Fruit fly (Drosophila melanogaster) whole organism, embryonic: ENCODE measurements around the gene ZnT86D.

Source experiments
- Bteb2 ChIP-seq: fragments of 200-800 bp; sonication (Bioruptor generic); optimal IDR thresholded peaks from 2 replicates; lab custom pipeline; 2016; ENCODE audit warnings: missing biosample characterization, missing genetic modification characterization
- CG10147 ChIP-seq: fragments of 200-800 bp; sonication (Bioruptor generic); optimal IDR thresholded peaks from 2 replicates; lab custom pipeline; 2019; ENCODE audit warnings: missing biosample characterization, mild to moderate bottlenecking, missing genetic modification characterization, moderate library complexity
- CG10209 ChIP-seq: fragments of 200-800 bp; sonication (Bioruptor generic); optimal IDR thresholded peaks from 3 replicates; lab custom pipeline; 2017; ENCODE audit warnings: missing biosample characterization, mild to moderate bottlenecking, missing genetic modification characterization, missing genetic modification reagents
- CG11398 ChIP-seq: fragments of 200-800 bp; sonication (Bioruptor generic); optimal IDR thresholded peaks from 2 replicates; lab custom pipeline; 2016; ENCODE audit warnings: missing biosample characterization, missing genetic modification characterization
- CG11723 ChIP-seq: fragments of 200-800 bp; sonication (Bioruptor generic); optimal IDR thresholded peaks from 2 replicates; lab custom pipeline; 2017; ENCODE audit warnings: missing biosample characterization, mild to moderate bottlenecking, missing genetic modification characterization
- CG12659 ChIP-seq: fragments of 200-800 bp; sonication (Bioruptor generic); optimal IDR thresholded peaks from 3 replicates; lab custom pipeline; 2017; ENCODE audit warnings: mild to moderate bottlenecking, missing biosample characterization, missing genetic modification reagents, missing genetic modification characterization
- CG14441 ChIP-seq: fragments of 200-800 bp; sonication (Bioruptor generic); IDR thresholded peaks from 2 replicates; pipeline ENCODE4 v1.3.6; 2022; ENCODE audit warnings: missing biosample characterization, missing genetic modification characterization
- CG15601 ChIP-seq: fragments of 200-800 bp; sonication (Bioruptor generic); optimal IDR thresholded peaks from 3 replicates; lab custom pipeline; 2019; ENCODE audit warnings: missing biosample characterization, mild to moderate bottlenecking, missing genetic modification characterization, moderate library complexity
- CG2116 ChIP-seq: fragments of 200-800 bp; sonication (Bioruptor generic); optimal IDR thresholded peaks from 3 replicates; lab custom pipeline; 2018; ENCODE audit warnings: missing biosample characterization, mild to moderate bottlenecking, missing genetic modification characterization
- CG2889 ChIP-seq: fragments of 200-800 bp; sonication (Bioruptor generic); IDR thresholded peaks from 3 replicates; pipeline ENCODE4 v1.3.6; 2022; ENCODE audit warnings: missing biosample characterization, missing genetic modification characterization
- CG32767 ChIP-seq: fragments of 200-800 bp; sonication (Bioruptor generic); IDR thresholded peaks from 2 replicates; pipeline ENCODE4 v1.3.6; 2022; ENCODE audit warnings: missing biosample characterization, missing genetic modification characterization
- CG4360 ChIP-seq: fragments of 200-800 bp; sonication (Bioruptor generic); IDR thresholded peaks from 2 replicates; pipeline ENCODE4 v1.3.6; 2022; ENCODE audit warnings: missing biosample characterization, missing genetic modification characterization
- CG5953 ChIP-seq: fragments of 200-800 bp; sonication (Bioruptor generic); IDR thresholded peaks from 2 replicates; pipeline ENCODE4 v1.3.6; 2022; ENCODE audit warnings: missing biosample characterization, missing genetic modification characterization
- CG6175 ChIP-seq: fragments of 200-800 bp; sonication (Bioruptor generic); IDR thresholded peaks from 3 replicates; pipeline ENCODE4 v1.3.6; 2022; ENCODE audit warnings: missing biosample characterization, missing genetic modification characterization
- CG6654 ChIP-seq: fragments of 200-800 bp; sonication (Bioruptor generic); optimal IDR thresholded peaks from 2 replicates; lab custom pipeline; 2017; ENCODE audit warnings: missing biosample characterization, mild to moderate bottlenecking, missing genetic modification characterization
- CG7839 ChIP-seq: fragments of 200-800 bp; sonication (Bioruptor generic); optimal IDR thresholded peaks from 3 replicates; lab custom pipeline; 2018; ENCODE audit warnings: missing biosample characterization, mild to moderate bottlenecking, missing genetic modification characterization, moderate library complexity
- CG7963 ChIP-seq: fragments of 200-800 bp; sonication (Bioruptor generic); IDR thresholded peaks from 3 replicates; pipeline ENCODE4 v1.3.6; 2022; ENCODE audit warnings: missing biosample characterization, missing genetic modification characterization; ENCODE audit not compliant: partially characterized antibody
- CG7987 ChIP-seq: fragments of 200-800 bp; sonication (Bioruptor generic); optimal IDR thresholded peaks from 2 replicates; lab custom pipeline; 2018; ENCODE audit warnings: missing biosample characterization, mild to moderate bottlenecking, missing genetic modification characterization, moderate library complexity
- CG8290 ChIP-seq, 3 experiments: fragments of 200-800 bp; sonication (Bioruptor generic); optimal IDR thresholded peaks; 2 replicates each; lab custom pipeline; 2016 to 2019; ENCODE audit warnings: missing biosample characterization in 3 of 3, missing genetic modification characterization in 3 of 3, mild to moderate bottlenecking in 2 of 3, moderate library complexity in 1 of 3
- CrebB ChIP-seq: fragments of 200-800 bp; sonication (Bioruptor generic); optimal IDR thresholded peaks from 3 replicates; lab custom pipeline; 2018; ENCODE audit warnings: missing biosample characterization, mild to moderate bottlenecking, missing genetic modification characterization
- D19B ChIP-seq: fragments of 200-800 bp; sonication (Bioruptor generic); optimal IDR thresholded peaks from 2 replicates; lab custom pipeline; 2017; ENCODE audit warnings: missing biosample characterization, mild to moderate bottlenecking, missing genetic modification characterization
- Dek ChIP-seq: fragments of 200-800 bp; sonication (Bioruptor generic); optimal IDR thresholded peaks from 3 replicates; lab custom pipeline; 2019; ENCODE audit warnings: missing biosample characterization, mild to moderate bottlenecking, missing genetic modification characterization, moderate library complexity
- Dip2 ChIP-seq: fragments of 200-800 bp; sonication (Bioruptor generic); IDR thresholded peaks from 2 replicates; pipeline ENCODE4 v1.3.6; 2022; ENCODE audit warnings: missing biosample characterization, missing genetic modification characterization
- Fer1 ChIP-seq: fragments of 200-800 bp; sonication (Bioruptor generic); optimal IDR thresholded peaks from 2 replicates; lab custom pipeline; 2017; ENCODE audit warnings: missing biosample characterization, mild to moderate bottlenecking, missing genetic modification characterization
- HLH4C ChIP-seq: fragments of 200-800 bp; sonication (Bioruptor generic); IDR thresholded peaks from 3 replicates; pipeline ENCODE4 v1.3.6; 2022; ENCODE audit warnings: missing biosample characterization, missing genetic modification characterization; ENCODE audit not compliant: partially characterized antibody
- Hr3 ChIP-seq: fragments of 200-800 bp; sonication (Bioruptor generic); optimal IDR thresholded peaks from 3 replicates; lab custom pipeline; 2016; ENCODE audit warnings: missing biosample characterization, missing genetic modification characterization
- MESR4 ChIP-seq: fragments of 200-800 bp; sonication (Bioruptor generic); optimal IDR thresholded peaks from 2 replicates; lab custom pipeline; 2018; ENCODE audit warnings: missing biosample characterization, mild to moderate bottlenecking, missing genetic modification characterization, moderate library complexity
- Mad ChIP-seq: fragments of 200-800 bp; sonication (Bioruptor generic); optimal IDR thresholded peaks from 2 replicates; lab custom pipeline; 2016; ENCODE audit warnings: missing biosample characterization, missing genetic modification characterization
- Myb ChIP-seq: fragments of 200-800 bp; sonication (Bioruptor generic); optimal IDR thresholded peaks from 2 replicates; lab custom pipeline; 2016; ENCODE audit warnings: missing biosample characterization, missing genetic modification characterization
- Nf-YB ChIP-seq: fragments of 200-800 bp; sonication (Bioruptor generic); optimal IDR thresholded peaks from 3 replicates; lab custom pipeline; 2019; ENCODE audit warnings: missing biosample characterization, mild to moderate bottlenecking, missing genetic modification characterization, moderate library complexity
- NfI ChIP-seq: fragments of 200-800 bp; sonication (Bioruptor generic); optimal IDR thresholded peaks from 3 replicates; lab custom pipeline; 2018; ENCODE audit warnings: missing biosample characterization, mild to moderate bottlenecking, missing genetic modification characterization, moderate library complexity
- Poxn ChIP-seq: fragments of 200-800 bp; sonication (Bioruptor generic); IDR thresholded peaks from 2 replicates; pipeline ENCODE4 v1.3.6; 2022; ENCODE audit warnings: missing biosample characterization, missing genetic modification characterization
- Sox100B ChIP-seq: fragments of 200-800 bp; sonication (Bioruptor generic); optimal IDR thresholded peaks from 3 replicates; lab custom pipeline; 2018; ENCODE audit warnings: missing biosample characterization, mild to moderate bottlenecking, missing genetic modification characterization
- Spps ChIP-seq: fragments of 200-800 bp; sonication (Bioruptor generic); optimal IDR thresholded peaks from 2 replicates; lab custom pipeline; 2018; ENCODE audit warnings: missing biosample characterization, mild to moderate bottlenecking, missing genetic modification characterization
- Stat92E ChIP-seq, 3 experiments: fragments of >200 bp in 2 of 3; fragments of 200-800 bp in 1 of 3; sonication (Bioruptor generic) in 1 of 3; optimal IDR thresholded peaks; 2 replicates each; lab custom pipeline; 2017 to 2019; ENCODE audit warnings: missing biosample characterization in 3 of 3, missing genetic modification characterization in 3 of 3, mild to moderate bottlenecking in 1 of 3, moderate library complexity in 1 of 3
- YL-1 ChIP-seq: fragments of 200-800 bp; sonication (Bioruptor generic); optimal IDR thresholded peaks from 3 replicates; lab custom pipeline; 2017; ENCODE audit warnings: missing biosample characterization, mild to moderate bottlenecking, missing genetic modification characterization
- btn ChIP-seq: fragments of 200-800 bp; sonication (Bioruptor generic); optimal IDR thresholded peaks from 2 replicates; lab custom pipeline; 2016; ENCODE audit warnings: missing biosample characterization, missing genetic modification characterization
- cato ChIP-seq: fragments of 200-800 bp; sonication (Bioruptor generic); optimal IDR thresholded peaks from 2 replicates; lab custom pipeline; 2016; ENCODE audit warnings: missing biosample characterization, missing genetic modification characterization, borderline replicate concordance
- emc ChIP-seq: fragments of 200-800 bp; sonication (Bioruptor generic); optimal IDR thresholded peaks from 2 replicates; lab custom pipeline; 2016; ENCODE audit warnings: missing biosample characterization, missing genetic modification characterization
- fd102C ChIP-seq: fragments of 200-800 bp; sonication (Bioruptor generic); optimal IDR thresholded peaks from 2 replicates; lab custom pipeline; 2018; ENCODE audit warnings: missing biosample characterization, mild to moderate bottlenecking, missing genetic modification characterization, moderate library complexity
- gsb ChIP-seq: fragments of 200-800 bp; sonication (Bioruptor generic); IDR thresholded peaks from 2 replicates; pipeline ENCODE4 v1.3.6; 2022; ENCODE audit warnings: missing biosample characterization, missing genetic modification characterization
- kah ChIP-seq: fragments of 200-800 bp; sonication (Bioruptor generic); optimal IDR thresholded peaks from 2 replicates; lab custom pipeline; 2018; ENCODE audit warnings: missing biosample characterization, mild to moderate bottlenecking, missing genetic modification characterization
- ken ChIP-seq: fragments of 200-800 bp; sonication (Bioruptor generic); IDR thresholded peaks from 3 replicates; pipeline ENCODE4 v1.3.6; 2022; ENCODE audit warnings: missing biosample characterization, missing genetic modification characterization
- nau ChIP-seq: fragments of 200-800 bp; sonication (Bioruptor generic); optimal IDR thresholded peaks from 3 replicates; lab custom pipeline; 2017; ENCODE audit warnings: missing biosample characterization, mild to moderate bottlenecking, missing genetic modification characterization, missing genetic modification reagents
- onecut ChIP-seq: fragments of 200-800 bp; sonication (Bioruptor generic); IDR thresholded peaks from 2 replicates; pipeline ENCODE4 v1.3.6; 2022; ENCODE audit warnings: missing biosample characterization, missing genetic modification characterization
- p53 ChIP-seq: fragments of 200-800 bp; sonication (Bioruptor generic); optimal IDR thresholded peaks from 2 replicates; lab custom pipeline; 2016; ENCODE audit warnings: missing biosample characterization, missing genetic modification characterization
- pho ChIP-seq: fragments of 200-800 bp; sonication (Bioruptor generic); optimal IDR thresholded peaks from 2 replicates; lab custom pipeline; 2016; ENCODE audit warnings: missing biosample characterization, missing genetic modification characterization
- sob ChIP-seq: fragments of 200-800 bp; sonication (Bioruptor generic); IDR thresholded peaks from 2 replicates; pipeline ENCODE4 v1.3.6; 2022; ENCODE audit warnings: missing biosample characterization, missing genetic modification characterization
- ssp ChIP-seq: fragments of 200-800 bp; sonication (Bioruptor generic); IDR thresholded peaks from 2 replicates; pipeline ENCODE4 v1.3.6; 2022; ENCODE audit warnings: missing biosample characterization, missing genetic modification characterization
- wor ChIP-seq: fragments of 200-800 bp; sonication (Bioruptor generic); IDR thresholded peaks from 2 replicates; pipeline ENCODE4 v1.3.6; 2022; ENCODE audit warnings: missing biosample characterization, missing genetic modification characterization

ZnT86D gene

DNA sequence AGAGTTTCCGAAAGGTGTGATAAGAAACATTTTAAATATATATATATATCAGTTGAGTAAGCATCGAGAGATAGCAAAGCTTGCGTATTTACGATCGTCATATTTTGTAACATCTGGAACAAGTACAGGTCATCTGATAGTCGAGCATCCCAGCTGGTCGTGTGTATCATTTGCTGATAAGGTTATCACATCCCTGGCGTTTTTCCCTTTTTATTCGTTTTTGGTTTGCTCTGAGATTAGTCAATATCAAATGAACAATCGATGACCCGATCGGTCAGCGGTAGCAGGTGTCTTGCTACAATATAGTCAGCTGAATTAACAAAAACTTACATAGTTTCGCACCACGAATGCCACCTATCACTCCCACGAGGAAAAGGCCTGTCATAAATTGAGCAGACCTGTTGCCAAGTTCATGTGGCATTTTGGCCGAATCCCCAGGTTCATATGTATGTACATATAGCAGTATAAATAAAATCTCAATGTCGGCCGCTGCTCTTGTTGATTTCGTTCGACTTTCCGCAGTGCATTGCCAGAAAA, 13.4 kb downstream of the ZnT86D start (continued):
- no peak for TF ChIP-seq btn (GFP tag; lab: Kevin White, UChicago)
- TF ChIP-seq Myb, result no peak
- peak; percentile 37; the same call in 1 of the 2 replicates for TF ChIP-seq ssp
- no peak for TF ChIP-seq Sox100B (GFP tag; lab: Kevin White, UChicago)
- 0 out of 3 replicates have a peak, but pooled peaks have one; percentile 50 for TF ChIP-seq CG6175
- TF ChIP-seq Mad (GFP tag; lab: Kevin White, UChicago), result no peak
- TF ChIP-seq CG12659 (GFP tag; lab: Kevin White, UChicago), result peak; percentile 47
- peak; percentile 7 for TF ChIP-seq CG6654 (GFP tag; lab: Kevin White, UChicago)
- TF ChIP-seq Fer1, result peak; percentile 46
- no peak for TF ChIP-seq CG7987 (GFP tag; lab: Kevin White, UChicago)
- peak; percentile 55 for TF ChIP-seq CG10209 (GFP tag; lab: Kevin White, UChicago)
- TF ChIP-seq Hr3, result peak; percentile 41
- no peak for TF ChIP-seq CG11398 (GFP tag; lab: Kevin White, UChicago)
- TF ChIP-seq D19B (GFP tag; lab: Kevin White, UChicago), result peak; percentile 100
- peak; percentile 75 for TF ChIP-seq Dek (tag; lab: Kevin White, UChicago)
- TF ChIP-seq NfI (GFP tag; lab: Kevin White, UChicago), result peak; percentile 60
- peak; percentile 79 for TF ChIP-seq CG7839 (tag; lab: Kevin White, UChicago)
- TF ChIP-seq ken (GFP tag; lab: Robert Waterston, UW), result no peak
- no peak for TF ChIP-seq CG8290 (GFP tag; optimal IDR thresholded peaks at IDR 0.05; lab: Kevin White, UChicago)
- no peak for TF ChIP-seq CG8290 (tag; optimal IDR thresholded peaks at IDR 0.05; lab: Kevin White, UChicago)
- TF ChIP-seq CG7963 (GFP tag; lab: Robert Waterston, UW), result no peak
- no peak for TF ChIP-seq CG15601
- TF ChIP-seq nau (GFP tag; lab: Kevin White, UChicago), result peak; percentile 16
- TF ChIP-seq gsb (GFP tag; lab: Robert Waterston, UW), result no peak
- TF ChIP-seq Dip2 (GFP tag; lab: Robert Waterston, UW), result no peak
- TF ChIP-seq CG14441 (GFP tag; lab: Robert Waterston, UW), result peak; percentile 75
- TF ChIP-seq Poxn (GFP tag; lab: Robert Waterston, UW), result no peak
- TF ChIP-seq MESR4, result no peak
- peak; percentile 14 for TF ChIP-seq CG2116 (GFP tag; lab: Kevin White, UChicago)
- no peak for TF ChIP-seq Nf-YB (GFP tag; lab: Kevin White, UChicago)
- TF ChIP-seq cato (GFP tag; lab: Kevin White, UChicago), result no peak
- TF ChIP-seq Bteb2 (GFP tag; lab: Kevin White, UChicago), result no peak
- no peak for TF ChIP-seq pho (GFP tag; lab: Kevin White, UChicago)
- peak; percentile 73; the same call in 1 of the 2 replicates for TF ChIP-seq sob (GFP tag; lab: Robert Waterston, UW)
- TF ChIP-seq p53 (GFP tag; lab: Kevin White, UChicago), result no peak
- TF ChIP-seq HLH4C, result peak; percentile 42; the same call in 1 of the 3 replicates
- TF ChIP-seq CG32767 (GFP tag; lab: Robert Waterston, UW), result peak; percentile 46; the same call in 1 of the 2 replicates
- TF ChIP-seq Spps (tag; lab: Kevin White, UChicago), result no peak
- no peak for TF ChIP-seq CG2889 (GFP tag; lab: Robert Waterston, UW)
- no peak for TF ChIP-seq kah
- peak; percentile 21; the same call in 1 of the 2 replicates for TF ChIP-seq wor (GFP tag; lab: Robert Waterston, UW)
- no peak for TF ChIP-seq CG11723 (GFP tag; lab: Kevin White, UChicago)
- no peak for TF ChIP-seq fd102C (GFP tag; lab: Kevin White, UChicago)
- no peak for TF ChIP-seq emc (GFP tag; lab: Kevin White, UChicago)
- no peak for TF ChIP-seq CG5953 (GFP tag; lab: Robert Waterston, UW)
- no peak for TF ChIP-seq Stat92E (GFP tag; optimal IDR thresholded peaks at IDR 0.05; lab: Kevin White, UChicago)
- TF ChIP-seq onecut (GFP tag; lab: Robert Waterston, UW), result no peak
- TF ChIP-seq CrebB (tag; lab: Kevin White, UChicago), result peak; percentile 29
- no peak for TF ChIP-seq YL-1
- peak; percentile 31 for TF ChIP-seq CG10147 (GFP tag; lab: Kevin White, UChicago)
- TF ChIP-seq CG4360 (GFP tag; lab: Robert Waterston, UW), result no peak
